Fruit fly (Drosophila melanogaster): ENCODE measurements around the gene Akh.

Akh gene

DNA sequence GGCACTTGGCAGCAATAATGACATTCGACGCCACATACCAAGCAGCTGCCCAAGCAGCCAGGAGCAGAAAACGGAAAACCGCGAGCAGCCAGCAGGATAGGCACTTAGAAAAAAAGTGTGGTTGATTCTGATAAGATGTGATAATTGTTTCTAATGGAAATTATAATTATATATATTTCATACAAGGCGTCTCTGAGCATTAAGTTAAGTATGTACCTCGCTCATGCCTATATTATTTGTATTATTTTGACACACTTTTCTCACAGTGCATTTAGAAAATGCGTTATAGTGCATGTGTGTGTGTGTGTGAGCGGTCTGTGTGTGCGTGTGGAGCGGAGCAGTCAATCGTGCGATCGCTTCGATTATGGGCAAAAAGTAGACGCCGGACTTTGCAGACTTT lies 17.1 kb downstream of the Akh start (continued):
- TF ChIP-seq CG4617 (GFP tag; optimal IDR thresholded peaks at IDR 0.05; ENCODE audit: borderline replicate concordance) (peak; percentile 3), lola (GFP tag; optimal IDR thresholded peaks at IDR 0.05) (peak in 1 of 3 experiments; percentile 58), CG9727 (GFP tag; optimal IDR thresholded peaks at IDR 0.05) (peak; percentile 68), zf30C (GFP tag; optimal IDR thresholded peaks at IDR 0.05) (peak; percentile 58), CG33557 (GFP tag; optimal IDR thresholded peaks at IDR 0.05) (peak; percentile 22), CG11093 (GFP tag; IDR thresholded peaks at IDR 0.05) (no peak), CG16815 (GFP tag; optimal IDR thresholded peaks at IDR 0.05) (peak; percentile 1), ara (GFP tag; IDR thresholded peaks at IDR 0.05) (peak; percentile 66; the same call in 1 of the 2 replicates), CG10366 (GFP tag; IDR thresholded peaks at IDR 0.05) (0 out of 2 replicates have a peak, but pooled peaks have one; percentile 12), vvl (GFP tag; IDR thresholded peaks at IDR 0.05) (peak; percentile 31; the same call in 1 of the 2 replicates), CG7271 (tag; optimal IDR thresholded peaks at IDR 0.05) (peak; percentile 59), HLH54F (GFP tag; optimal IDR thresholded peaks at IDR 0.05) (no peak), CG13775 (GFP tag; optimal IDR thresholded peaks at IDR 0.05) (peak; percentile 21), zen (tag; optimal IDR thresholded peaks at IDR 0.05) (peak; percentile 90), CG10959 (GFP tag; IDR thresholded peaks at IDR 0.05) (peak; percentile 55; the same call in 1 of the 2 replicates), CG2678 (tag; optimal IDR thresholded peaks at IDR 0.05) (no peak), lmd (GFP tag; IDR thresholded peaks at IDR 0.05) (no peak), phol (tag; optimal IDR thresholded peaks at IDR 0.05) (peak; percentile 44), zfh1 (GFP tag; IDR thresholded peaks at IDR 0.05) (peak; percentile 70), CG8765 (GFP tag; IDR thresholded peaks at IDR 0.05) (peak; percentile 66; the same call in 1 of the 2 replicates), gsb-n (tag; optimal IDR thresholded peaks at IDR 0.05) (no peak), slbo (GFP tag; IDR thresholded peaks at IDR 0.05) (no peak), CG1602 (GFP tag; optimal IDR thresholded peaks at IDR 0.05) (peak; percentile 33), dmrt11E (tag; optimal IDR thresholded peaks at IDR 0.05) (peak; percentile 69), Med (GFP tag) (peak; percentile 58), Xbp1 (GFP tag; optimal IDR thresholded peaks at IDR 0.05) (peak; percentile 19), CG16813 (GFP tag; IDR thresholded peaks at IDR 0.05; ENCODE audit: partially characterized antibody) (no peak), ac (GFP tag; optimal IDR thresholded peaks at IDR 0.05) (peak; percentile 39), fd102C (GFP tag; optimal IDR thresholded peaks at IDR 0.05) (peak; percentile 53), CG4820 (GFP tag; optimal IDR thresholded peaks at IDR 0.05) (peak; percentile 7), CG8944 (GFP tag; optimal IDR thresholded peaks at IDR 0.05) (no peak), CG8924 (tag; optimal IDR thresholded peaks at IDR 0.05) (peak; percentile 15), Doc3 (GFP tag; IDR thresholded peaks at IDR 0.05; ENCODE audit: partially characterized antibody) (no peak), CG10209 (GFP tag; optimal IDR thresholded peaks at IDR 0.05) (no peak), Dfd (GFP tag; optimal IDR thresholded peaks at IDR 0.05) (no peak), Elba2 (GFP tag; optimal IDR thresholded peaks at IDR 0.05) (peak; percentile 42), CG4404 (GFP tag; IDR thresholded peaks at IDR 0.05) (peak; percentile 76), CG2202 (tag; optimal IDR thresholded peaks at IDR 0.05) (peak; percentile 12), CG10979 (tag; optimal IDR thresholded peaks at IDR 0.05) (peak; percentile 67), CG14710 (tag; optimal IDR thresholded peaks at IDR 0.05) (peak; percentile 39), bsh (GFP tag; optimal IDR thresholded peaks at IDR 0.05) (peak; percentile 23 to 47), CG15073 (GFP tag; optimal IDR thresholded peaks at IDR 0.05) (no peak), CG11695 (GFP tag; IDR thresholded peaks at IDR 0.05) (0 out of 3 replicates have a peak, but pooled peaks have one; percentile 14), Oli (tag; optimal IDR thresholded peaks at IDR 0.05) (peak; percentile 13), az2 (GFP tag; optimal IDR thresholded peaks at IDR 0.05) (peak; percentile 11), sc (optimal IDR thresholded peaks at IDR 0.05) (no peak), sc (GFP tag; optimal IDR thresholded peaks at IDR 0.05) (peak; percentile 14), Sry-δ (GFP tag; optimal IDR thresholded peaks at IDR 0.05) (no peak), prd (optimal IDR thresholded peaks at IDR 0.05) (no peak), prd (GFP tag; IDR thresholded peaks at IDR 0.05) (peak; percentile 87)

Measured in whole organism, embryonic.